Fruit fly (Drosophila melanogaster) whole organism, pupa: Measurements from ENCODE around the gene CG14100.
A peak's percentile ranks its signal among the peaks of the same experiment; 100 is the strongest.

Experiments used
- CG10348 ChIP-seq: fragments of 200-800 bp; sonication (Bioruptor generic); IDR thresholded peaks from 2 replicates; pipeline ENCODE4 v1.3.6; 2022; ENCODE audit warnings: missing biosample characterization, missing genetic modification characterization
- CG12605 ChIP-seq: fragments of 200-800 bp; sonication (Bioruptor generic); IDR thresholded peaks from 2 replicates; pipeline ENCODE4 v1.3.6; 2022; ENCODE audit warnings: missing biosample characterization, missing genetic modification characterization
- CG13204 ChIP-seq: fragments of 200-800 bp; sonication (Bioruptor generic); optimal IDR thresholded peaks from 2 replicates; lab custom pipeline; 2018; ENCODE audit warnings: missing biosample characterization, mild to moderate bottlenecking, missing genetic modification characterization, moderate library complexity
- CG14655 ChIP-seq: fragments of 200-800 bp; sonication (Bioruptor generic); optimal IDR thresholded peaks from 3 replicates; lab custom pipeline; 2017; ENCODE audit warnings: mild to moderate bottlenecking, missing biosample characterization, missing genetic modification reagents, missing genetic modification characterization
- CG15710 ChIP-seq: fragments of 200-800 bp; sonication (Bioruptor generic); optimal IDR thresholded peaks from 2 replicates; lab custom pipeline; 2018; ENCODE audit warnings: missing biosample characterization, mild to moderate bottlenecking, missing genetic modification characterization, moderate library complexity
- CG17806 ChIP-seq: fragments of 200-800 bp; sonication (Bioruptor generic); optimal IDR thresholded peaks from 2 replicates; lab custom pipeline; 2018; ENCODE audit warnings: missing biosample characterization, mild to moderate bottlenecking, missing genetic modification characterization, moderate library complexity
- CG32121 ChIP-seq: fragments of 200-800 bp; sonication (Bioruptor generic); IDR thresholded peaks from 2 replicates; pipeline ENCODE4 v1.3.6; 2022; ENCODE audit warnings: missing biosample characterization, missing genetic modification characterization
- CG34367 ChIP-seq: fragments of 200-800 bp; sonication (Bioruptor generic); optimal IDR thresholded peaks from 2 replicates; lab custom pipeline; 2018; ENCODE audit warnings: missing biosample characterization, mild to moderate bottlenecking, missing genetic modification characterization
- CG4496 ChIP-seq: fragments of 200-800 bp; sonication (Bioruptor generic); IDR thresholded peaks from 3 replicates; pipeline ENCODE4 v1.3.6; 2022; ENCODE audit warnings: missing biosample characterization, missing genetic modification characterization
- CG8159 ChIP-seq: fragments of 200-800 bp; sonication (Bioruptor generic); optimal IDR thresholded peaks from 3 replicates; lab custom pipeline; 2018; ENCODE audit warnings: missing biosample characterization, mild to moderate bottlenecking, missing genetic modification characterization, moderate library complexity
- CG8301 ChIP-seq: fragments of 200-800 bp; sonication (Bioruptor generic); optimal IDR thresholded peaks from 2 replicates; lab custom pipeline; 2018; ENCODE audit warnings: missing biosample characterization, mild to moderate bottlenecking, missing genetic modification characterization
- CG9948 ChIP-seq: fragments of 200-800 bp; sonication (Bioruptor generic); optimal IDR thresholded peaks from 2 replicates; lab custom pipeline; 2018; ENCODE audit warnings: missing biosample characterization, mild to moderate bottlenecking, missing genetic modification characterization, moderate library complexity
- D1 ChIP-seq: fragments of 200-800 bp; sonication (Bioruptor generic); optimal IDR thresholded peaks from 2 replicates; lab custom pipeline; 2018; ENCODE audit warnings: missing biosample characterization, mild to moderate bottlenecking, missing genetic modification characterization, moderate library complexity
- EcR ChIP-seq: fragments of 200-800 bp; sonication (Bioruptor generic); optimal IDR thresholded peaks from 3 replicates; lab custom pipeline; 2019; ENCODE audit warnings: missing biosample characterization, missing genetic modification characterization, mild to moderate bottlenecking, moderate library complexity, missing genetic modification reagents
- Ets98B ChIP-seq: fragments of 200-800 bp; sonication (Bioruptor generic); IDR thresholded peaks from 2 replicates; pipeline ENCODE4 v1.3.6; 2022; ENCODE audit warnings: missing biosample characterization, missing genetic modification characterization
- Pif1A ChIP-seq: fragments of 200-800 bp; sonication (Bioruptor generic); optimal IDR thresholded peaks from 3 replicates; lab custom pipeline; 2016; ENCODE audit warnings: missing biosample characterization, missing genetic modification characterization
- Pif1B ChIP-seq: fragments of 200-800 bp; sonication (Bioruptor generic); optimal IDR thresholded peaks from 3 replicates; lab custom pipeline; 2016; ENCODE audit warnings: missing biosample characterization, missing genetic modification characterization
- Snoo ChIP-seq: fragments of 200-800 bp; sonication (Bioruptor generic); optimal IDR thresholded peaks from 3 replicates; lab custom pipeline; 2017; ENCODE audit warnings: missing biosample characterization, mild to moderate bottlenecking, missing genetic modification characterization, inconsistent platforms
- fd96Ca ChIP-seq: fragments of 200-800 bp; sonication (Bioruptor generic); IDR thresholded peaks from 3 replicates; pipeline ENCODE4 v1.3.6; 2022; ENCODE audit warnings: missing biosample characterization, missing genetic modification characterization
- gl ChIP-seq: fragments of 200-800 bp; sonication (Bioruptor generic); optimal IDR thresholded peaks from 2 replicates; lab custom pipeline; 2018; ENCODE audit warnings: missing biosample characterization, mild to moderate bottlenecking, missing genetic modification characterization
- rn ChIP-seq: fragments of 200-800 bp; sonication (Bioruptor generic); IDR thresholded peaks from 2 replicates; pipeline ENCODE4 v1.3.6; 2022; ENCODE audit warnings: missing biosample characterization, missing genetic modification characterization

CG14100 gene

DNA sequence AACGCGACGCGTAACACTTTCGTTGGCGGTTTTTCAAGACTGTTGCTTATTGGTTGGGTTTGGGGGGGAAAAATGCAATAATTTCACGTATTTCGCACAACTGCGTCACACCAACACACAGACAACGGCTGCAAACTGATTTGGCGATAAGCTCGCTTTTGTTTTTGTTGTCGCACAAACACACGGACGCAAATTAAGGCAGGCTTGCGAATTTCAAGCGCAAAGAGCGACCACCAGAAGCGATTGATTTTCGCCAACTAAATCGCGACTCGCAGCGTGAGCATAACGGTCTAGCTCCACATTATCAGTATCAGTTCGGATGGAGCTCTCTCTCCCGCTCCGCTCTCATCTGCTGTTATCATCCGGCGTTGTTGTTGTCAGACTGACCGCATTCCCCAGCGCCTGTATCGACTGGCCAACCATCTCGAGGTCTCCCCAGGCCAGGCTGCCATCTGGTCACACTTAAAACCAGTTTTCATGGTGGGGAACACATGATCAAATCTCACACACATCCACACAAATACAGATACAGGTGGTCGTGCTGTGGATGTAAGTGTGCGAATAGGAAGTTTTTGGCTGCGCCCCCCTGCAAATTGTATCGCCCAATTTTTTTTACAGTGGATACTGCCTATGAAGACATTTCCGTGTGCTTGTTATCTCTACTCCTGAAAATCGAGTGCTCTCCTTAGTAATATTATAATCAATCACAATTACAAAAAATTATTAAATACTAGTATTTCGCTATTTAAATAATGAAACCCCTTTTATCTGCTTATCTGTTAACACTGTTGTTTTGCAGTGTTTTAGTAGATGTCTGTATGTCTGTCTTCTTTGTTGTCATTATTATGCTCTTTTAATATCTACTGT, 42.7 kb upstream of the CG14100 start:
- TF ChIP-seq Ets98B (peak; percentile 59; the same call in 1 of the 2 replicates), gl (tag; lab: Kevin White, UChicago) (peak; percentile 4), Pif1A (GFP tag; lab: Kevin White, UChicago) (peak; percentile 56), CG13204 (GFP tag; lab: Kevin White, UChicago) (peak; percentile 40), CG17806 (tag; lab: Kevin White, UChicago) (peak; percentile 35), fd96Ca (GFP tag; lab: Robert Waterston, UW) (peak; percentile 65; the same call in 2 of the 3 replicates), CG15710 (tag; lab: Kevin White, UChicago) (peak; percentile 38), CG10348 (no peak), CG4496 (GFP tag; lab: Robert Waterston, UW) (peak; percentile 75), CG12605 (peak; percentile 14; the same call in 1 of the 2 replicates), Snoo (tag; lab: Kevin White, UChicago) (no peak), CG32121 (peak; percentile 78; the same call in 1 of the 2 replicates), EcR (peak; percentile 54), Pif1B (GFP tag; lab: Kevin White, UChicago) (peak; percentile 61), rn (0 out of 2 replicates have a peak, but pooled peaks have one; percentile 22), CG8301 (peak; percentile 37), CG8159 (tag; lab: Kevin White, UChicago) (no peak), D1 (tag; lab: Kevin White, UChicago) (no peak), CG34367 (tag; lab: Kevin White, UChicago) (no peak), CG14655 (GFP tag; lab: Kevin White, UChicago) (no peak), CG9948 (tag; lab: Kevin White, UChicago) (no peak)

DNA sequence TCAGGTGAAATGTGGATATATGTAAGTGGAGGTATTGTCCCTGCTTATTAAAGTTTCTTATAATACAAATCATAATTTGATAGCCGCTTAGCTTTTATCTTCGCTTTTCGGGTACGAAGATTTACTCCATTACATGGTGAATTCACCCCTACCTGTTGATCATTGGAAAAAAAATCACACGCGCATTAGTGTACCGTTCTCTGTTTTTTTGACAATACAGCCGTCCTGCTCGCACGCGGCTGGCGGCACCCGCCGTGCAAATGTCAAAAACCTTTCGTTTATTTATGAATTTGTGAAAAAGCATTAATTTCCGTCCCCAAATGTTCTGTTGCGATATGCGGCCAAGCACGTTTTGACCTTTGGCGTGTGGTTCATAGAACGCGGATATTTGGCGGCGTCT, 41.5 kb upstream of the CG14100 start:
- no peak for TF ChIP-seq CG13204 (GFP tag; lab: Kevin White, UChicago)
- no peak for TF ChIP-seq CG9948 (tag; lab: Kevin White, UChicago)
- no peak for TF ChIP-seq rn
- no peak for TF ChIP-seq Pif1B (GFP tag; lab: Kevin White, UChicago)
- TF ChIP-seq D1 (tag; lab: Kevin White, UChicago) = no peak
- no peak for TF ChIP-seq fd96Ca (GFP tag; lab: Robert Waterston, UW)
- TF ChIP-seq Snoo (tag; lab: Kevin White, UChicago) = no peak
- TF ChIP-seq Pif1A (GFP tag; lab: Kevin White, UChicago) = no peak
- no peak for TF ChIP-seq CG10348
- no peak for TF ChIP-seq CG32121
- no peak for TF ChIP-seq gl (tag; lab: Kevin White, UChicago)
- TF ChIP-seq Ets98B = no peak
- TF ChIP-seq CG8159 (tag; lab: Kevin White, UChicago) = no peak
- TF ChIP-seq CG34367 (tag; lab: Kevin White, UChicago) = no peak
- TF ChIP-seq CG4496 (GFP tag; lab: Robert Waterston, UW) = no peak
- no peak for TF ChIP-seq CG12605
- TF ChIP-seq CG14655 (GFP tag; lab: Kevin White, UChicago) = no peak
- TF ChIP-seq CG8301 = no peak
- no peak for TF ChIP-seq CG15710 (tag; lab: Kevin White, UChicago)
- no peak for TF ChIP-seq EcR
- TF ChIP-seq, all 21 proteins: peak for 0

DNA sequence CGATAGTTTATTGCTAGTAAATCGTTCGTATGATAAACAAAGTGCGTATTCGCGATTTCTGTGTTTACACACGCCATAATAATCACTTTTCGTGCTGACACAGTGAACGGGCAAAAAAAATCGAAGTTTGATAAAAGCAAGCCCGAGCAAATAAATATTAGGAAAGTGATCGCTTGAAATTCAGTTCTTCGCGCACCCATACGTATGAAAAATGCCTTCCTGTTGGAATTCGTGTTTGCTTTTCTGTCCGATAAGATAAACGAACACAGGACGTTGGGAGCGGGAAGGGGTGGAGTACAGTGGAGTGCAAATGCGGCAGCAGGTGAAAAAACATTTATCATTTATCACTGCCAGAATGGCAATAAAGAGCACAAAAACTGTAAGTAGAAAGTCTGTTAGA, 40.4 kb upstream of the CG14100 start:
- TF ChIP-seq fd96Ca (GFP tag; lab: Robert Waterston, UW) = no peak
- TF ChIP-seq Pif1B (GFP tag; lab: Kevin White, UChicago) = no peak
- no peak for TF ChIP-seq CG8159 (tag; lab: Kevin White, UChicago)
- no peak for TF ChIP-seq CG4496 (GFP tag; lab: Robert Waterston, UW)
- no peak for TF ChIP-seq CG34367 (tag; lab: Kevin White, UChicago)
- TF ChIP-seq Ets98B = no peak
- no peak for TF ChIP-seq CG15710 (tag; lab: Kevin White, UChicago)
- TF ChIP-seq Pif1A (GFP tag; lab: Kevin White, UChicago) = no peak
- no peak for TF ChIP-seq gl (tag; lab: Kevin White, UChicago)
- no peak for TF ChIP-seq rn
- TF ChIP-seq CG13204 (GFP tag; lab: Kevin White, UChicago) = no peak
- TF ChIP-seq CG14655 (GFP tag; lab: Kevin White, UChicago) = no peak
- TF ChIP-seq CG9948 (tag; lab: Kevin White, UChicago) = no peak
- TF ChIP-seq CG12605 = no peak
- TF ChIP-seq Snoo (tag; lab: Kevin White, UChicago) = no peak
- no peak for TF ChIP-seq CG8301
- no peak for TF ChIP-seq CG10348
- TF ChIP-seq EcR = no peak
- TF ChIP-seq CG17806 (tag; lab: Kevin White, UChicago) = no peak

DNA sequence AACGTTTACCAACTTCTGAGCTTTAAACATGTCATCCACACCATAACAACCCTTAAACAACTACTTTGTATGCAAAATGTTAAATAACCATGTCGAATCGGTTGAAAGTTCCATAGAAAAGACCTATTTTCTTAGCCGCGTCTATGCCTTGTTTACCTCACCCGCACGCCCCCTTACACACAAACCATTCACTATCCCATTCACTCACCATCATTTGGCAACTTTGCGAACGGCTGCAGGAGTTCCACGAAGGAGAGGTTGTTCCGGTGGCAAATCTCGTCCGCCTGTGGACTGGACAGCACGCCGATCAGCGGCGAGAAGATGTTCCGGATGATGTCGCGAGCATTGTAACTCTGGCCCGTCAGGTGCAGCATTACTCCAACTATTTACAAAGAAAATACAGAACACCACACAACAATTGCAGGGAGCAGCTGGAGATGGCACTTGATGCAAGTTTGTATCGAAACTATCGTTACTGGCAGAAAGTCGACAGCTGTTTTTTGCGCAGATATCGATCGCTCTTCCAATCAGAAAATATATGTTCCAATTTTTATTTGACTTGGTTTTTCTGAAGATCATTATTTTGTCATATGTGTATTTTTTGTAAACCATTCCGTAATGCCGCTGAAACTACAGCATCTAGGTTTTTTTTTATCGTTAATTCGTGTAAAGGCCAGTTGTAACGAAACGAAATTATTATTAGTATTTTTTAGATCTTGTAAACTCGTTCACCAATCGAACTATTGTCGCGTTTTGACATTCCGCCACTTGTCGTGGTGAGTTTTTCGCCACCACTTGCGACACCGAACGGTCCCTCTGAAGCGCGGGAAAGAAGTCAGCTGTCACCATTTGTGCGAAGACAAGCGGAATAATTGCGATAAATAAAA, 28.0 kb upstream of the CG14100 start, which contains the start of gene asf1:
asf1 (plus strand) TSS at position 823 of the 887 bp plus-strand sequence.
- no peak for TF ChIP-seq gl (tag; lab: Kevin White, UChicago)
- TF ChIP-seq CG34367 (tag; lab: Kevin White, UChicago) = no peak
- TF ChIP-seq Snoo (tag; lab: Kevin White, UChicago) = no peak
- TF ChIP-seq CG17806 (tag; lab: Kevin White, UChicago) = no peak
- no peak for TF ChIP-seq CG15710 (tag; lab: Kevin White, UChicago)
- TF ChIP-seq Ets98B = no peak; the same call in 1 of the 2 replicates
- no peak for TF ChIP-seq Pif1A (GFP tag; lab: Kevin White, UChicago)
- TF ChIP-seq fd96Ca (GFP tag; lab: Robert Waterston, UW) = no peak; the same call in 2 of the 3 replicates
- peak; percentile 31; the same call in 1 of the 2 replicates for TF ChIP-seq CG32121
- TF ChIP-seq CG10348 = no peak
- TF ChIP-seq CG12605 = no peak
- TF ChIP-seq CG8159 (tag; lab: Kevin White, UChicago) = no peak
- TF ChIP-seq EcR = no peak
- no peak for TF ChIP-seq CG13204 (GFP tag; lab: Kevin White, UChicago)
- TF ChIP-seq CG4496 (GFP tag; lab: Robert Waterston, UW) = 0 out of 3 replicates have a peak, but pooled peaks have one; percentile 12
- TF ChIP-seq CG9948 (tag; lab: Kevin White, UChicago) = no peak
